Fruit fly (Drosophila melanogaster): Measurements from ENCODE around the gene Gmd.

The Gmd gene

dm6 chr2L:4949453-4950045, 27.3 kb downstream of the Gmd start, which contains the start of gene jet (continued):
- TF ChIP-seq insv (GFP tag; optimal IDR thresholded peaks at IDR 0.05) (no peak), CG4328 (GFP tag; optimal IDR thresholded peaks at IDR 0.05) (no peak), Atf3 (GFP tag; optimal IDR thresholded peaks at IDR 0.05) (no peak), dmrt11E (tag; optimal IDR thresholded peaks at IDR 0.05) (no peak), CG1603 (tag; optimal IDR thresholded peaks at IDR 0.05) (no peak), Lpt (GFP tag; optimal IDR thresholded peaks at IDR 0.05) (no peak), Ravus (GFP tag; IDR thresholded peaks at IDR 0.05) (no peak), tio (GFP tag; optimal IDR thresholded peaks at IDR 0.05) (no peak), CG6683 (GFP tag; optimal IDR thresholded peaks at IDR 0.05) (no peak), ewg (GFP tag; optimal IDR thresholded peaks at IDR 0.05) (no peak), Pdp1 (GFP tag; optimal IDR thresholded peaks at IDR 0.05) (peak in 1 of 2 experiments; percentile 31), CG15073 (GFP tag; optimal IDR thresholded peaks at IDR 0.05) (no peak), bigmax (GFP tag; optimal IDR thresholded peaks at IDR 0.05) (no peak), D19B (GFP tag; optimal IDR thresholded peaks at IDR 0.05) (no peak), onecut (GFP tag; IDR thresholded peaks at IDR 0.05) (no peak), inv (GFP tag; IDR thresholded peaks at IDR 0.05; ENCODE audit: partially characterized antibody) (0 out of 2 replicates have a peak, but pooled peaks have one; percentile 8), CG7963 (GFP tag; IDR thresholded peaks at IDR 0.05; ENCODE audit: partially characterized antibody) (peak; percentile 55; the same call in 1 of the 3 replicates), Dek (tag; optimal IDR thresholded peaks at IDR 0.05) (no peak), CG7372 (GFP tag; IDR thresholded peaks at IDR 0.05) (no peak), dimm (GFP tag; IDR thresholded peaks at IDR 0.05) (no peak), br (optimal IDR thresholded peaks at IDR 0.05) (no peak), ssp (GFP tag; IDR thresholded peaks at IDR 0.05) (no peak), zen2 (GFP tag; IDR thresholded peaks at IDR 0.05; ENCODE audit: partially characterized antibody) (no peak), YL-1 (GFP tag; optimal IDR thresholded peaks at IDR 0.05) (peak; percentile 2), mam (GFP tag; optimal IDR thresholded peaks at IDR 0.05) (no peak), gro (GFP tag; optimal IDR thresholded peaks at IDR 0.05) (no peak), Dbx (GFP tag; IDR thresholded peaks at IDR 0.05) (no peak), gfzf (GFP tag; optimal IDR thresholded peaks at IDR 0.05) (peak; percentile 43), wdn (GFP tag; IDR thresholded peaks at IDR 0.05) (no peak), mirr (GFP tag; optimal IDR thresholded peaks at IDR 0.05) (no peak), E2f2 (GFP tag; IDR thresholded peaks at IDR 0.05) (peak; percentile 59), CG18011 (GFP tag; optimal IDR thresholded peaks at IDR 0.05) (no peak), chm (GFP tag; IDR thresholded peaks at IDR 0.05) (no peak), CG10543 (GFP tag; optimal IDR thresholded peaks at IDR 0.05) (no peak), Atf-2 (GFP tag; optimal IDR thresholded peaks at IDR 0.05) (no peak), ac (GFP tag; optimal IDR thresholded peaks at IDR 0.05) (no peak), C15 (GFP tag; IDR thresholded peaks at IDR 0.05) (no peak), Med (GFP tag) (peak; percentile 67), Ada2b (GFP tag; IDR thresholded peaks at IDR 0.05) (no peak), jigr1 (GFP tag; IDR thresholded peaks at IDR 0.05) (no peak), luna (GFP tag; optimal IDR thresholded peaks at IDR 0.05) (no peak), Meics (GFP tag; optimal IDR thresholded peaks at IDR 0.05) (no peak), nom (GFP tag; optimal IDR thresholded peaks at IDR 0.05) (no peak), hkb (optimal IDR thresholded peaks at IDR 0.05) (no peak), hkb (GFP tag; IDR thresholded peaks at IDR 0.05) (no peak), row (GFP tag; IDR thresholded peaks at IDR 0.05) (peak; percentile 19; the same call in 1 of the 3 replicates), NK7.1 (GFP tag; optimal IDR thresholded peaks at IDR 0.05) (no peak), corto (GFP tag; optimal IDR thresholded peaks at IDR 0.05) (no peak), Doc3 (GFP tag; IDR thresholded peaks at IDR 0.05; ENCODE audit: partially characterized antibody) (no peak), CG11456 (GFP tag; IDR thresholded peaks at IDR 0.05) (no peak), CG12659 (GFP tag; optimal IDR thresholded peaks at IDR 0.05) (no peak)

Measured in whole organism, embryonic.